Fruit fly (Drosophila melanogaster) whole organism, embryonic: ENCODE results near the gene CG31344.
A peak's percentile ranks its signal among the peaks of the same experiment; 100 is the strongest.

ENCODE experiments used
- Adf1 ChIP-seq: fragments of 200-800 bp; sonication (Bioruptor generic); IDR thresholded peaks from 2 replicates; pipeline ENCODE4 v1.3.6; 2022; ENCODE audit warnings: missing biosample characterization, missing genetic modification characterization
- Bgb ChIP-seq: fragments of 200-800 bp; sonication (Bioruptor generic); IDR thresholded peaks from 2 replicates; pipeline ENCODE4 v1.3.6; 2022; ENCODE audit warnings: missing biosample characterization, missing genetic modification characterization; ENCODE audit not compliant: partially characterized antibody
- BtbVII ChIP-seq: fragments of 200-800 bp; sonication (Bioruptor generic); optimal IDR thresholded peaks from 3 replicates; lab custom pipeline; 2017; ENCODE audit warnings: missing biosample characterization, mild to moderate bottlenecking, missing genetic modification characterization
- CG10959 ChIP-seq: fragments of 200-800 bp; sonication (Bioruptor generic); IDR thresholded peaks from 2 replicates; pipeline ENCODE4 v1.3.6; 2022; ENCODE audit warnings: missing biosample characterization, missing genetic modification characterization
- CG11093 ChIP-seq: fragments of 200-800 bp; sonication (Bioruptor generic); IDR thresholded peaks from 3 replicates; pipeline ENCODE4 v1.3.6; 2022; ENCODE audit warnings: missing biosample characterization, missing genetic modification characterization
- CG11696 ChIP-seq: fragments of 200-800 bp; sonication (Bioruptor generic); IDR thresholded peaks from 2 replicates; pipeline ENCODE4 v1.3.6; 2022; ENCODE audit warnings: missing biosample characterization, missing genetic modification characterization
- CG13894 ChIP-seq: fragments of 200-800 bp; sonication (Bioruptor generic); optimal IDR thresholded peaks from 3 replicates; lab custom pipeline; 2018; ENCODE audit warnings: missing biosample characterization, mild to moderate bottlenecking, missing genetic modification characterization, moderate library complexity
- CG15269 ChIP-seq: fragments of 200-800 bp; sonication (Bioruptor generic); optimal IDR thresholded peaks from 2 replicates; lab custom pipeline; 2018; ENCODE audit warnings: missing biosample characterization, mild to moderate bottlenecking, missing genetic modification characterization, moderate library complexity
- CG1603 ChIP-seq: fragments of 200-800 bp; sonication (Bioruptor generic); optimal IDR thresholded peaks from 2 replicates; lab custom pipeline; 2019; ENCODE audit warnings: missing biosample characterization, mild to moderate bottlenecking, missing genetic modification characterization, moderate library complexity
- CG17612 ChIP-seq: fragments of 200-800 bp; sonication (Bioruptor generic); IDR thresholded peaks from 2 replicates; pipeline ENCODE4 v1.3.6; 2022; ENCODE audit warnings: missing biosample characterization, missing genetic modification characterization
- CG17829 ChIP-seq: fragments of 200-800 bp; optimal IDR thresholded peaks from 2 replicates; lab custom pipeline; 2019; ENCODE audit warnings: missing biosample characterization, mild to moderate bottlenecking, missing genetic modification characterization, moderate library complexity
- CG18476 ChIP-seq: fragments of 200-800 bp; sonication (Bioruptor generic); optimal IDR thresholded peaks from 2 replicates; lab custom pipeline; 2016; ENCODE audit warnings: missing biosample characterization, mild to moderate bottlenecking, missing genetic modification characterization
- CG18764 ChIP-seq: fragments of 200-800 bp; sonication (Bioruptor generic); optimal IDR thresholded peaks from 3 replicates; lab custom pipeline; 2016; ENCODE audit warnings: missing biosample characterization, missing genetic modification characterization
- CG2120 ChIP-seq: fragments of 200-800 bp; sonication (Bioruptor generic); optimal IDR thresholded peaks from 3 replicates; lab custom pipeline; 2016; ENCODE audit warnings: missing biosample characterization, missing genetic modification characterization
- CG6689 ChIP-seq: fragments of 200-800 bp; sonication (Bioruptor generic); IDR thresholded peaks from 2 replicates; pipeline ENCODE4 v1.3.6; 2022; ENCODE audit warnings: missing biosample characterization, missing genetic modification characterization
- CG8089 ChIP-seq: fragments of 200-800 bp; sonication (Bioruptor generic); optimal IDR thresholded peaks from 3 replicates; lab custom pipeline; 2016; ENCODE audit warnings: missing biosample characterization, missing genetic modification characterization
- CG8290 ChIP-seq, 3 experiments: fragments of 200-800 bp; sonication (Bioruptor generic); optimal IDR thresholded peaks; 2 replicates each; lab custom pipeline; 2016 to 2019; ENCODE audit warnings: missing biosample characterization in 3 of 3, missing genetic modification characterization in 3 of 3, mild to moderate bottlenecking in 2 of 3, moderate library complexity in 1 of 3
- CG8359 ChIP-seq: fragments of 200-800 bp; sonication (Bioruptor generic); optimal IDR thresholded peaks from 2 replicates; lab custom pipeline; 2017; ENCODE audit warnings: missing biosample characterization, mild to moderate bottlenecking, missing genetic modification characterization, borderline replicate concordance
- CG9797 ChIP-seq: fragments of 200-800 bp; sonication (Bioruptor generic); optimal IDR thresholded peaks from 3 replicates; lab custom pipeline; 2018; ENCODE audit warnings: missing biosample characterization, mild to moderate bottlenecking, missing genetic modification characterization
- CkIIα-i1 ChIP-seq: fragments of 200-800 bp; sonication (Bioruptor generic); IDR thresholded peaks from 2 replicates; pipeline ENCODE4 v1.3.6; 2022; ENCODE audit warnings: missing biosample characterization, missing genetic modification characterization
- CoRest ChIP-seq: fragments of 200-800 bp; sonication (Bioruptor generic); optimal IDR thresholded peaks from 3 replicates; lab custom pipeline; 2018; ENCODE audit warnings: missing biosample characterization, mild to moderate bottlenecking, missing genetic modification characterization, moderate library complexity
- H2.0 ChIP-seq: fragments of 200-800 bp; sonication (Bioruptor generic); IDR thresholded peaks from 2 replicates; pipeline ENCODE4 v1.3.6; 2022; ENCODE audit warnings: missing biosample characterization, missing genetic modification characterization
- HLH3B ChIP-seq: fragments of 200-800 bp; sonication (Bioruptor generic); IDR thresholded peaks from 2 replicates; pipeline ENCODE4 v1.3.6; 2022; ENCODE audit warnings: missing biosample characterization, missing genetic modification characterization
- HLH4C ChIP-seq: fragments of 200-800 bp; sonication (Bioruptor generic); IDR thresholded peaks from 3 replicates; pipeline ENCODE4 v1.3.6; 2022; ENCODE audit warnings: missing biosample characterization, missing genetic modification characterization; ENCODE audit not compliant: partially characterized antibody
- HmgD ChIP-seq: fragments of 200-800 bp; sonication (Bioruptor generic); optimal IDR thresholded peaks from 3 replicates; lab custom pipeline; 2016; ENCODE audit warnings: missing biosample characterization, missing genetic modification characterization
- Hr39 ChIP-seq: fragments of >200 bp; optimal IDR thresholded peaks from 2 replicates; lab custom pipeline; 2017
- Kr ChIP-seq: fragments of 200-800 bp; sonication (Bioruptor generic); optimal IDR thresholded peaks from 2 replicates; lab custom pipeline; 2017; ENCODE audit warnings: missing biosample characterization, mild to moderate bottlenecking, missing genetic modification characterization
- Lim3 ChIP-seq: fragments of 200-800 bp; sonication (Bioruptor generic); IDR thresholded peaks from 2 replicates; pipeline ENCODE4 v1.3.6; 2022; ENCODE audit warnings: missing biosample characterization, missing genetic modification characterization
- Max ChIP-seq: fragments of 200-800 bp; sonication (Bioruptor generic); optimal IDR thresholded peaks from 2 replicates; lab custom pipeline; 2016; ENCODE audit warnings: missing biosample characterization, mild to moderate bottlenecking, missing genetic modification characterization
- NC2β ChIP-seq: fragments of 200-800 bp; sonication (Bioruptor generic); optimal IDR thresholded peaks from 2 replicates; lab custom pipeline; 2016; ENCODE audit warnings: missing biosample characterization, missing genetic modification characterization
- NFAT ChIP-seq: fragments of 200-800 bp; sonication (Bioruptor generic); IDR thresholded peaks from 2 replicates; pipeline ENCODE4 v1.3.6; 2022; ENCODE audit warnings: missing biosample characterization, missing genetic modification characterization
- NfI ChIP-seq: fragments of 200-800 bp; sonication (Bioruptor generic); optimal IDR thresholded peaks from 3 replicates; lab custom pipeline; 2018; ENCODE audit warnings: missing biosample characterization, mild to moderate bottlenecking, missing genetic modification characterization, moderate library complexity
- Poxn ChIP-seq: fragments of 200-800 bp; sonication (Bioruptor generic); IDR thresholded peaks from 2 replicates; pipeline ENCODE4 v1.3.6; 2022; ENCODE audit warnings: missing biosample characterization, missing genetic modification characterization
- amos ChIP-seq: fragments of 200-800 bp; sonication (Bioruptor generic); IDR thresholded peaks from 2 replicates; pipeline ENCODE4 v1.3.6; 2022; ENCODE audit warnings: missing biosample characterization, missing genetic modification characterization; ENCODE audit not compliant: partially characterized antibody
- aop ChIP-seq: fragments of 200-800 bp; sonication (Bioruptor generic); IDR thresholded peaks from 2 replicates; pipeline ENCODE4 v1.3.6; 2022; ENCODE audit warnings: missing biosample characterization, missing genetic modification characterization
- crol ChIP-seq: fragments of 200-800 bp; sonication (Bioruptor generic); IDR thresholded peaks from 2 replicates; pipeline ENCODE4 v1.3.6; 2022; ENCODE audit warnings: missing biosample characterization, missing genetic modification characterization
- disco-r ChIP-seq: fragments of 200-800 bp; sonication (Bioruptor generic); optimal IDR thresholded peaks from 2 replicates; lab custom pipeline; 2016; ENCODE audit warnings: missing biosample characterization, missing genetic modification characterization
- dpn ChIP-seq, 2 experiments: fragments of 200-800 bp; sonication (Bioruptor generic); optimal IDR thresholded peaks; 3 replicates each; lab custom pipeline; 2016; ENCODE audit warnings: missing biosample characterization in 2 of 2, missing genetic modification characterization in 2 of 2
- exex ChIP-seq: fragments of 200-800 bp; sonication (Bioruptor generic); optimal IDR thresholded peaks from 4 replicates; lab custom pipeline; 2018; ENCODE audit warnings: missing biosample characterization, mild to moderate bottlenecking, missing genetic modification characterization, moderate library complexity
- gro ChIP-seq: fragments of 200-800 bp; sonication (Bioruptor generic); optimal IDR thresholded peaks from 2 replicates; lab custom pipeline; 2016; ENCODE audit warnings: missing biosample characterization, missing genetic modification characterization
- ham ChIP-seq: fragments of 200-800 bp; sonication (Bioruptor generic); IDR thresholded peaks from 2 replicates; pipeline ENCODE4 v1.3.6; 2022; ENCODE audit warnings: missing biosample characterization, missing genetic modification characterization
- hkb ChIP-seq, 2 experiments: fragments of 200-800 bp in 1 of 2; fragments of >200 bp in 1 of 2; sonication (Bioruptor generic) in 1 of 2; IDR thresholded peaks in 1 of 2; optimal IDR thresholded peaks in 1 of 2; 2 replicates each; pipeline versions ENCODE4 v1.3.6 to Lab custom; 2017 to 2022; ENCODE audit warnings: missing biosample characterization in 1 of 2, missing genetic modification characterization in 1 of 2
- lbe ChIP-seq: fragments of 200-800 bp; sonication (Bioruptor generic); optimal IDR thresholded peaks from 2 replicates; lab custom pipeline; 2016; ENCODE audit warnings: missing biosample characterization, mild to moderate bottlenecking, missing genetic modification characterization
- mld ChIP-seq: fragments of 200-800 bp; sonication (Bioruptor generic); IDR thresholded peaks from 3 replicates; pipeline ENCODE4 v1.3.6; 2022; ENCODE audit warnings: missing biosample characterization, missing genetic modification characterization; ENCODE audit not compliant: partially characterized antibody
- pfk ChIP-seq: fragments of 200-800 bp; sonication (Bioruptor generic); optimal IDR thresholded peaks from 2 replicates; lab custom pipeline; 2018; ENCODE audit warnings: missing biosample characterization, mild to moderate bottlenecking, missing genetic modification characterization, moderate library complexity
- sim ChIP-seq: fragments of 200-800 bp; sonication (Bioruptor generic); IDR thresholded peaks from 2 replicates; pipeline ENCODE4 v1.3.6; 2022; ENCODE audit warnings: missing biosample characterization, missing genetic modification characterization
- sqz ChIP-seq: fragments of 200-800 bp; sonication (Bioruptor generic); optimal IDR thresholded peaks from 3 replicates; lab custom pipeline; 2018; ENCODE audit warnings: missing biosample characterization, mild to moderate bottlenecking, missing genetic modification characterization
- tin ChIP-seq: fragments of 200-800 bp; sonication (Bioruptor generic); optimal IDR thresholded peaks from 3 replicates; lab custom pipeline; 2016; ENCODE audit warnings: missing biosample characterization, missing genetic modification characterization
- unc-4 ChIP-seq: fragments of 200-800 bp; sonication (Bioruptor generic); IDR thresholded peaks from 2 replicates; pipeline ENCODE4 v1.3.6; 2022; ENCODE audit warnings: missing biosample characterization, missing genetic modification characterization; ENCODE audit not compliant: partially characterized antibody
- usp ChIP-seq: fragments of >200 bp; optimal IDR thresholded peaks from 2 replicates; lab custom pipeline; 2017; ENCODE audit warnings: missing biosample characterization, missing genetic modification characterization

Gene CG31344

DNA sequence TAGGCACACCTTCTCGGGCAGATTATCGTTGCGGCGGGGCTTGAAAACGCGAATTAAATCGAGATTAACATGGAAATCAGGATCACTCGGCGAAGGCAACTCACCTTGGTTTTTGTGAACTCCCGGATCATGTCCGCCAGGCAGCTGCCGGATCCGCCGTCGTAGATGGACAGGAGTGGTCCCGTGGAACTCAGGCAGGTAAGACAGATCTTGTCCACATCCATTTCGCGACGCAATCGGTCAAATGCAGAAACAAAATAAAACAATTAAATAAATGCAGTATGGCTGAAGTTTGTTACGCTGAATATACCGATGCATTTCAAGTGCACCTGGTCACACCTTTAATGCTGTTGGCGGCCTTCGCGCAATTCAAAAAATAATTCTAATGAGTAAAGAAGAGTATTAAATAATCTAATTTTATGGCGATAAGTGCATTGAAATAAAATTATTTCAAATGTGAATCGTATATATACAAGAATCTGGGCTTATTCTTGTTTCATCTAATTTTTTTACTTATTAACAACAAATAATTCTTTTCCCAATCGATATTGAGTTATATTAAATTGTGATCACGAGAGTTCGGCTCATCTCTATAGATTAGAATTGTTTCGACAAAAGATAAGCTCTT lies 11.7 kb downstream of the CG31344 start, which contains the start of the genes CG6654 and CG4210 (continued):
- no peak for TF ChIP-seq tin (GFP tag; lab: Kevin White, UChicago)
- TF ChIP-seq ham (GFP tag; lab: Robert Waterston, UW) = no peak
- no peak for TF ChIP-seq CkIIα-i1 (GFP tag; lab: Robert Waterston, UW)
- TF ChIP-seq CG9797 (GFP tag; lab: Kevin White, UChicago) = peak; percentile 84
- TF ChIP-seq sim = no peak
- no peak for TF ChIP-seq CG8359 (GFP tag; lab: Kevin White, UChicago)
- TF ChIP-seq CG11093 (GFP tag; lab: Robert Waterston, UW) = no peak
- no peak for TF ChIP-seq NFAT (GFP tag; lab: Robert Waterston, UW)
- peak; percentile 38 for TF ChIP-seq exex (tag; lab: Kevin White, UChicago)
- TF ChIP-seq CG2120 (GFP tag; lab: Kevin White, UChicago) = peak; percentile 53
- no peak for TF ChIP-seq pfk (GFP tag; lab: Kevin White, UChicago)
- peak; percentile 59 for TF ChIP-seq Bgb (GFP tag; lab: Robert Waterston, UW)
- TF ChIP-seq H2.0 = no peak
- TF ChIP-seq Hr39 (lab: Kevin White, UChicago) = no peak
- TF ChIP-seq CG18764 (GFP tag; lab: Kevin White, UChicago) = no peak
- no peak for TF ChIP-seq CG15269
- no peak for TF ChIP-seq BtbVII (GFP tag; lab: Kevin White, UChicago)
- no peak for TF ChIP-seq NC2β (GFP tag; lab: Kevin White, UChicago)
- no peak for TF ChIP-seq CG11696 (GFP tag; lab: Robert Waterston, UW)
- TF ChIP-seq hkb (optimal IDR thresholded peaks at IDR 0.05; lab: Kevin White, UChicago) = no peak
- TF ChIP-seq hkb (GFP tag; IDR thresholded peaks at IDR 0.05; lab: Robert Waterston, UW) = no peak
- no peak for TF ChIP-seq HLH3B
- peak; percentile 3 for TF ChIP-seq NfI
- peak; percentile 38 for TF ChIP-seq CG17829
- TF ChIP-seq HLH4C (GFP tag; lab: Robert Waterston, UW) = no peak
- TF ChIP-seq CG10959 (GFP tag; lab: Robert Waterston, UW) = no peak
- TF ChIP-seq Max (GFP tag; lab: Kevin White, UChicago) = peak; percentile 14
- no peak for TF ChIP-seq Poxn (GFP tag; lab: Robert Waterston, UW)
- TF ChIP-seq CG1603 = peak; percentile 50
- TF ChIP-seq unc-4 (GFP tag; lab: Robert Waterston, UW) = peak; percentile 51; the same call in 1 of the 2 replicates
- no peak for TF ChIP-seq HmgD
- TF ChIP-seq CG8290 (GFP tag; optimal IDR thresholded peaks at IDR 0.05; lab: Kevin White, UChicago) = no peak
- TF ChIP-seq CG8290 (tag; optimal IDR thresholded peaks at IDR 0.05; lab: Kevin White, UChicago) = no peak
- no peak for TF ChIP-seq CG6689 (GFP tag; lab: Robert Waterston, UW)
- TF ChIP-seq lbe (GFP tag; lab: Kevin White, UChicago) = no peak
- peak; percentile 56 for TF ChIP-seq CoRest (tag; lab: Kevin White, UChicago)
- TF ChIP-seq mld (GFP tag; lab: Robert Waterston, UW) = no peak
- no peak for TF ChIP-seq disco-r
- TF ChIP-seq Adf1 (GFP tag; lab: Robert Waterston, UW) = no peak
- TF ChIP-seq CG13894 (tag; lab: Kevin White, UChicago) = no peak
- TF ChIP-seq crol (GFP tag; lab: Robert Waterston, UW) = no peak
- no peak for TF ChIP-seq CG8089 (GFP tag; lab: Kevin White, UChicago)
- no peak for TF ChIP-seq sqz (GFP tag; lab: Kevin White, UChicago)
- no peak for TF ChIP-seq Lim3 (GFP tag; lab: Robert Waterston, UW)
- TF ChIP-seq CG18476 (GFP tag; lab: Kevin White, UChicago) = no peak
- TF ChIP-seq CG17612 = no peak
- TF ChIP-seq dpn (GFP tag; optimal IDR thresholded peaks at IDR 0.05; lab: Kevin White, UChicago) = peak in 1 of 2 experiments; percentile 9
- TF ChIP-seq usp (GFP tag; lab: Kevin White, UChicago) = no peak
- TF ChIP-seq amos = peak; percentile 49
- peak; percentile 33 for TF ChIP-seq gro (GFP tag; lab: Kevin White, UChicago)
- no peak for TF ChIP-seq aop (GFP tag; lab: Robert Waterston, UW)
- no peak for TF ChIP-seq Kr (GFP tag; lab: Kevin White, UChicago)
